Worm (Caenorhabditis elegans) whole organism, late embryonic: ENCODE results near the gene srv-9.

ENCODE experiments used
- fkh-6 ChIP-seq: sonication (generic microtip); optimal IDR thresholded peaks from 2 replicates; lab custom pipeline; 2016; ENCODE audit warnings: missing genetic modification characterization, missing compliant biosample characterization
- pat-9 ChIP-seq: fragments of 200-800 bp; sonication (Bioruptor generic); optimal IDR thresholded peaks from 2 replicates; lab custom pipeline; 2018; ENCODE audit warnings: mild to moderate bottlenecking, missing genetic modification characterization, moderate library complexity, missing compliant biosample characterization
- tbx-2 ChIP-seq: sonication (generic microtip); optimal IDR thresholded peaks from 2 replicates; lab custom pipeline; 2016; ENCODE audit warnings: missing genetic modification characterization, missing compliant biosample characterization

ce11 chrV:13423608-13424007, 663 bp upstream of the srv-9 start, which contains the start of gene srv-10:
- TF ChIP-seq tbx-2 (tag; lab: Kevin White, UChicago) (no peak), pat-9 (no peak), fkh-6 (tag; lab: Kevin White, UChicago) (no peak)
